Worm (Caenorhabditis elegans) whole organism, early embryonic: ENCODE measurements around the gene K03H1.12.

Experiments used
- B0310.2 ChIP-seq: sonication (generic microtip); optimal IDR thresholded peaks from 2 replicates; lab custom pipeline; 2016; ENCODE audit warnings: mild to moderate bottlenecking, missing genetic modification characterization, missing compliant biosample characterization
- aly-1 ChIP-seq: sonication (generic microtip); optimal IDR thresholded peaks from 2 replicates; lab custom pipeline; 2016; ENCODE audit warnings: missing genetic modification characterization, missing compliant biosample characterization
- ama-1 ChIP-seq: fragments of 150-350 bp; optimal IDR thresholded peaks from 2 replicates; lab custom pipeline; 2014
- ceh-36 ChIP-seq: sonication (generic microtip); optimal IDR thresholded peaks from 2 replicates; lab custom pipeline; 2016; ENCODE audit warnings: missing genetic modification characterization, inconsistent platforms, missing compliant biosample characterization
- ets-7 ChIP-seq: sonication (generic microtip); optimal IDR thresholded peaks from 2 replicates; lab custom pipeline; 2016; ENCODE audit warnings: missing genotype, missing genetic modification characterization, missing compliant biosample characterization
- flt-1 ChIP-seq: fragments of 200-800 bp; sonication (Bioruptor generic); IDR thresholded peaks from 2 replicates; pipeline ENCODE4 v1.3.6; 2022; ENCODE audit warnings: missing genetic modification characterization, missing compliant biosample characterization
- hmg-4 ChIP-seq: fragments of 200-800 bp; sonication (Bioruptor generic); optimal IDR thresholded peaks from 2 replicates; lab custom pipeline; 2018; ENCODE audit warnings: mild to moderate bottlenecking, missing genetic modification characterization, missing compliant biosample characterization
- scrt-1 ChIP-seq: fragments of 200-800 bp; sonication (Bioruptor generic); IDR thresholded peaks from 2 replicates; pipeline ENCODE4 v1.3.6; 2022; ENCODE audit warnings: missing genetic modification characterization, missing compliant biosample characterization
- sea-1 ChIP-seq: fragments of 200-800 bp; sonication (Bioruptor generic); conservative IDR thresholded peaks from 2 replicates; pipeline ENCODE4 v1.3.6; 2022; ENCODE audit warnings: missing genetic modification characterization, missing compliant biosample characterization
- tbx-37 ChIP-seq: fragments of 200-800 bp; sonication (Bioruptor generic); conservative IDR thresholded peaks from 2 replicates; pipeline ENCODE4 v1.3.6; 2022; ENCODE audit warnings: missing genetic modification reagents, missing genetic modification characterization, missing compliant biosample characterization

DNA sequence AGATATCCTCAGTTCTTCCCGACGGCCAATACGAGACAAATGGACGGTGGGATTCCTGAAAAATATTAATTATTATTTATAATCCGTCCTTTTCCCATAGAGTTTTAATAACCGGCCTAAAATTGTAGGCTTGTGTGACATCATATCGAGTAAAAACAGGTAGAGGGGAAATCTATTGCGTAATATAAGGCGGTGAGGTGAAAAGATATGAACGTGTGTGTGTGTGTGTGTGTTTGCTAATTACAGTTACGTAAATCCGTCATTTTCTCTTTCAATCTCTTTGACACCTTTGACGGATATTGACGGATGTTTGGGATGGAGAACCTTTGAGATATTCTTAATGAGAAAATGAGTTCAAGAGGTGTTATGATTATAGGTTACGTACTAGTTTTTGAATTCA, 24.0 kb downstream of the K03H1.12 start:
- TF ChIP-seq ceh-36 (peak; percentile 58), tbx-37 (GFP tag; lab: Robert Waterston, UW) (no peak), ama-1 (lab: Kevin White, UChicago) (no peak), hmg-4 (GFP tag; lab: Kevin White, UChicago) (no peak), flt-1 (GFP tag; lab: Robert Waterston, UW) (no peak), sea-1 (GFP tag; lab: Robert Waterston, UW) (no peak), aly-1 (tag; lab: Kevin White, UChicago) (no peak), ets-7 (no peak), B0310.2 (tag; lab: Kevin White, UChicago) (no peak), scrt-1 (GFP tag; lab: Robert Waterston, UW) (no peak)
